Fruit fly (Drosophila melanogaster) S2 (cell line): Measurements from ENCODE around the gene ymp.

Experiments used
- CG8478 ChIP-seq: fragments of >200 bp; optimal IDR thresholded peaks from 2 replicates; lab custom pipeline; 2018
- CTCF ChIP-seq, 2 experiments: fragments of >200 bp; optimal IDR thresholded peaks; 2 replicates each; lab custom pipeline; 2018

DNA sequence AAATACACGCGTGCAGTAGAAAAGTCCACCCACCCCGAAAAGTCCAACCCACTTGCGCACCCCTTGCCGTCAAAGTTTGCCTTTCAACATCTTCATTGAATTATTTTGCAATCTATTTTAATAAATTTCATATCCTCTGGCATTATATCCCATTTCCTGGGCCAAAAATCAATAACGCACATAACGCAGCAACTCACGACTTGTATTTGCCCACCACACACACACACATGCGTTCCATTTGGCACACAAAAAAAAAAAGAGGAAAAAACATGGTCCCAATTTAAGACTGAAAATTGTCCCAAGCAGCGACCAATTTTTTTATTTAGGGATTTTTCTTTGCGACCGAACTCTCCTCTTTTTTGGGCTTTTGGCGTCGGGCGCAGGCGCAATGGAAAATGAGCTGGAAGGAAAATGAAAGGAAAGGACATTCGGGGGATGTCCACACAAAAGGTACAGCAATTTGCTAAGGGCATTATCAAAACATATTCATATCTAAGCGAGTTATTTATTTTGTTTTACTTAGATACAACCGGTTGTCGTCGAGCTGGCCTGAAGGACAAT is 18.0 kb downstream of the ymp start:
- TF ChIP-seq CTCF (optimal IDR thresholded peaks at IDR 0.05; lab: Kevin White, UChicago), result no peak
- no peak for TF ChIP-seq CG8478
